Worm (Caenorhabditis elegans): ENCODE measurements around the gene atat-2.
A peak's percentile ranks its signal among the peaks of the same experiment; 100 is the strongest.

atat-2 gene

ce11 chrX:5820880-5821279 is 28.0 kb upstream of the atat-2 start (continued):
- no peak for TF ChIP-seq Y5F2A.4 (GFP tag; optimal IDR thresholded peaks at IDR 0.05)
- TF ChIP-seq mep-1 (tag; optimal IDR thresholded peaks at IDR 0.05), result peak; percentile 27
- peak in 1 of 2 experiments; percentile 97 for TF ChIP-seq unc-62 (GFP tag; optimal IDR thresholded peaks at IDR 0.05 in 1 of 2)
- no peak for TF ChIP-seq unc-62 (tag; optimal IDR thresholded peaks at IDR 0.05)
- TF ChIP-seq snpc-1.2 (GFP tag; IDR thresholded peaks at IDR 0.05), result no peak

DNA sequence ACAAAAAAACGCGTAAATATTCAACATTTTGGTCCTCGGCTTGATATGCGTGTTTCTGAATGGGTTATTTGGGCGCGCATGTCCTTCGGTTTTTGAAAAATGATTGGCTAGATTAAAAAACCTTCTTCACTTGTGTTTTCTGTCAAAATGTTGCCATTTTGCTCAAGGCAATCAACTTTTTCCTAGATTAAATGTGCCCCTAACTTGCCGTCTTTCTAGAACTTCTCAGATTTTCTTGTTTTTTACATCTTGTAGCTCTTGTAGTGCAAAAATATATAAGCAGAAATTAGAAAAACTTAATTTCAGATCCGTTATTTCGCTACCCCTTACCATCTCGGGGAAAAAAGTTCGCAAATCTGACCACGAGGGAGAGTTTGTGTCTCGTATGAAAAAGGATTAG is 27.1 kb upstream of the atat-2 start, which contains the start of gene hbl-1:
Gene hbl-1 (plus strand): TSS at position 301 of the 400 bp plus-strand sequence.
- no peak for TF ChIP-seq Y5F2A.4 (GFP tag; optimal IDR thresholded peaks at IDR 0.05)
- TF ChIP-seq lim-7 (GFP tag; IDR thresholded peaks at IDR 0.05), result no peak
- TF ChIP-seq fos-1 (tag; optimal IDR thresholded peaks at IDR 0.05), result no peak
- TF ChIP-seq unc-130 (GFP tag; optimal IDR thresholded peaks at IDR 0.05), result no peak
- no peak for TF ChIP-seq arid-1 (GFP tag; conservative IDR thresholded peaks at IDR 0.05)
- TF ChIP-seq daf-16 (GFP tag; optimal IDR thresholded peaks at IDR 0.05), result no peak
- no peak for TF ChIP-seq daf-16 (tag; optimal IDR thresholded peaks at IDR 0.05)
- TF ChIP-seq duxl-1 (tag; optimal IDR thresholded peaks at IDR 0.05; ENCODE audit: poor library complexity), result no peak
- TF ChIP-seq set-16 (GFP tag; IDR thresholded peaks at IDR 0.05), result no peak
- no peak for TF ChIP-seq nhr-25 (tag; optimal IDR thresholded peaks at IDR 0.05; ENCODE audit: borderline replicate concordance, insufficient read depth)
- TF ChIP-seq lin-1 (GFP tag; IDR thresholded peaks at IDR 0.05), result no peak
- TF ChIP-seq tag-97 (GFP tag; IDR thresholded peaks at IDR 0.05), result no peak

DNA sequence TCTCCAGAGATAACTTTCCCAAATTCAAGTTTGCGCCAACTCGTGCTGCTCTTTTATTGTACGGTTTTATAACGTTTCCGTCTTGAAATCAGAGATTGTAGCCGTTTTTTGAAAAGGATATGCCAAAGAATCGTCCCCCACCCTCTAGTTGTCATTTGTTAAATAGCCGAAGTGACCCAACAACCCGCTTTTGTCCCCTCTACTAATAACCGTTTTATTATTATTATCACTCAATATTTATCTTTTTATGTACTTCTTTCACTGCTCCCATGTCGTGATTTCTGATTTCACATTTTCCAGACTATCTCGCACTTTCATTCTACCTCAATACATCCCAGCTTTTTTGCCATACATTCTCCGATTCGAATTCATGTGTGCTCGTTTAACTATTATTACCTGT is 21.9 kb upstream of the atat-2 start:
- TF ChIP-seq unc-62 (GFP tag; optimal IDR thresholded peaks at IDR 0.05 in 1 of 2) (peak in 1 of 2 experiments; percentile 77), unc-62 (tag; optimal IDR thresholded peaks at IDR 0.05) (no peak), nhr-25 (tag; optimal IDR thresholded peaks at IDR 0.05; ENCODE audit: borderline replicate concordance, insufficient read depth) (no peak)

- TF ChIP-seq aha-1 (tag) (peak; percentile 83), dve-1 (tag; optimal IDR thresholded peaks at IDR 0.05; ENCODE audit: insufficient read depth) (no peak), hlh-11 (tag; optimal IDR thresholded peaks at IDR 0.05) (peak; percentile 30), dmd-6 (GFP tag; IDR thresholded peaks at IDR 0.05) (no peak), nhr-25 (tag; optimal IDR thresholded peaks at IDR 0.05; ENCODE audit: borderline replicate concordance, insufficient read depth) (peak; percentile 84), hlh-30 (tag; optimal IDR thresholded peaks at IDR 0.05; ENCODE audit: insufficient read depth) (peak; percentile 70), lsy-2 (tag; optimal IDR thresholded peaks at IDR 0.05) (peak in 1 of 2 experiments; percentile 18), mdl-1 (tag; optimal IDR thresholded peaks at IDR 0.05) (peak in 1 of 2 experiments; percentile 67), mep-1 (tag; optimal IDR thresholded peaks at IDR 0.05) (peak; percentile 28), mxl-2 (GFP tag; conservative IDR thresholded peaks at IDR 0.05) (no peak), nhr-28 (tag; optimal IDR thresholded peaks at IDR 0.05) (peak; percentile 72), lin-1 (GFP tag; IDR thresholded peaks at IDR 0.05) (no peak), spr-1 (tag; optimal IDR thresholded peaks at IDR 0.05) (no peak), unc-62 (GFP tag; optimal IDR thresholded peaks at IDR 0.05 in 1 of 2) (peak in 1 of 2 experiments; percentile 100), unc-62 (tag; optimal IDR thresholded peaks at IDR 0.05) (no peak), spr-3 (GFP tag; optimal IDR thresholded peaks at IDR 0.05) (no peak), pqm-1 (tag; optimal IDR thresholded peaks at IDR 0.05) (no peak), daf-16 (GFP tag; optimal IDR thresholded peaks at IDR 0.05) (peak in 1 of 2 experiments; percentile 80), daf-16 (tag; optimal IDR thresholded peaks at IDR 0.05) (no peak), mxl-3 (GFP tag; optimal IDR thresholded peaks at IDR 0.05) (peak; percentile 54)
These were observed 20.8 kb upstream of the atat-2 start for ce11 chrX:5828085-5828484.

ce11 chrX:5829175-5829574 is 19.7 kb upstream of the atat-2 start, which contains the start of gene acp-5:
TSS of gene acp-5 (plus strand) at chrX:5829435.
- TF ChIP-seq madf-5 (GFP tag; IDR thresholded peaks at IDR 0.05) (no peak), daf-16 (GFP tag; optimal IDR thresholded peaks at IDR 0.05) (no peak), daf-16 (tag; optimal IDR thresholded peaks at IDR 0.05) (peak; percentile 72), hmg-1.1 (GFP tag; IDR thresholded peaks at IDR 0.05) (no peak), nhr-77 (tag; optimal IDR thresholded peaks at IDR 0.05) (peak; percentile 26), Y75B8A.6 (GFP tag; IDR thresholded peaks at IDR 0.05) (no peak), dve-1 (tag; optimal IDR thresholded peaks at IDR 0.05; ENCODE audit: insufficient read depth) (peak; percentile 42), nhr-28 (tag; optimal IDR thresholded peaks at IDR 0.05) (peak; percentile 92), pqm-1 (tag; optimal IDR thresholded peaks at IDR 0.05) (peak; percentile 14), dmd-6 (GFP tag; IDR thresholded peaks at IDR 0.05) (0 out of 2 replicates have a peak, but pooled peaks have one; percentile 19), hlh-11 (tag; optimal IDR thresholded peaks at IDR 0.05) (peak; percentile 42), ZK337.2 (GFP tag; IDR thresholded peaks at IDR 0.05) (no peak)
